Worm (Caenorhabditis elegans) whole organism, L3 larva: ENCODE measurements around the gene ifo-1.

Source experiments
- aly-2 ChIP-seq: fragments of 150-350 bp; optimal IDR thresholded peaks from 2 replicates; lab custom pipeline; 2014; ENCODE audit warnings: missing biosample characterization, missing genetic modification characterization
- ceh-82 ChIP-seq: fragments of 150-350 bp; optimal IDR thresholded peaks from 2 replicates; lab custom pipeline; 2014; ENCODE audit warnings: missing biosample characterization, missing genetic modification characterization
- ceh-9 ChIP-seq: sonication (generic microtip); optimal IDR thresholded peaks from 2 replicates; lab custom pipeline; 2018; ENCODE audit warnings: missing biosample characterization, missing genetic modification characterization
- daf-12 ChIP-seq: fragments of 150-350 bp; optimal IDR thresholded peaks from 2 replicates; lab custom pipeline; 2014; ENCODE audit warnings: missing biosample characterization, missing genetic modification reagents, missing genetic modification characterization
- egl-27 ChIP-seq: sonication (generic microtip); optimal IDR thresholded peaks from 4 replicates; lab custom pipeline; 2017; ENCODE audit warnings: missing biosample characterization, missing genetic modification reagents, missing genetic modification characterization
- elt-1 ChIP-seq: fragments of 150-350 bp; optimal IDR thresholded peaks from 2 replicates; lab custom pipeline; 2014; ENCODE audit warnings: missing biosample characterization, missing genetic modification characterization
- elt-2 ChIP-seq: sonication (generic microtip); optimal IDR thresholded peaks from 2 replicates; lab custom pipeline; 2016; ENCODE audit warnings: missing genetic modification reagents, mild to moderate bottlenecking, missing genetic modification characterization, missing compliant biosample characterization
- elt-3 ChIP-seq, 3 experiments: fragments of 150-350 bp in 1 of 3; sonication (generic microtip) in 2 of 3; optimal IDR thresholded peaks; 2 replicates in 2 of 3; 4 replicates in 1 of 3; lab custom pipeline; 2014 to 2017; ENCODE audit warnings: missing biosample characterization in 3 of 3, missing genetic modification characterization in 3 of 3
- eor-1 ChIP-seq, 2 experiments: fragments of 150-350 bp; optimal IDR thresholded peaks; 2 replicates each; lab custom pipeline; 2014 to 2018; ENCODE audit warnings: missing biosample characterization in 2 of 2, missing genetic modification characterization in 2 of 2
- fkh-10 ChIP-seq: sonication (generic microtip); optimal IDR thresholded peaks from 2 replicates; lab custom pipeline; 2017; ENCODE audit warnings: missing biosample characterization, missing genetic modification reagents, missing genetic modification characterization
- fkh-2 ChIP-seq: fragments of 150-350 bp; optimal IDR thresholded peaks from 2 replicates; lab custom pipeline; 2014; ENCODE audit warnings: missing biosample characterization, missing genetic modification reagents, missing genetic modification characterization
- hmg-11 ChIP-seq: sonication (generic microtip); optimal IDR thresholded peaks from 2 replicates; lab custom pipeline; 2016; ENCODE audit warnings: missing genetic modification characterization, missing compliant biosample characterization
- jun-1 ChIP-seq: fragments of 150-350 bp; optimal IDR thresholded peaks from 2 replicates; lab custom pipeline; 2014; ENCODE audit warnings: missing biosample characterization, missing genetic modification reagents, missing genetic modification characterization
- lin-15B ChIP-seq: fragments of 150-350 bp; optimal IDR thresholded peaks from 2 replicates; lab custom pipeline; 2014; ENCODE audit warnings: missing biosample characterization, missing genetic modification characterization
- lsy-12 ChIP-seq: sonication (generic microtip); optimal IDR thresholded peaks from 2 replicates; lab custom pipeline; 2016; ENCODE audit warnings: mild to moderate bottlenecking, missing genetic modification characterization, missing compliant biosample characterization
- mdl-1 ChIP-seq: fragments of 150-350 bp; optimal IDR thresholded peaks from 2 replicates; lab custom pipeline; 2014; ENCODE audit warnings: missing biosample characterization, missing genetic modification characterization
- nfya-1 ChIP-seq: sonication (generic microtip); optimal IDR thresholded peaks from 2 replicates; lab custom pipeline; 2017; ENCODE audit warnings: missing genetic modification characterization, mild to moderate bottlenecking, missing compliant biosample characterization, antibody characterized with exemption, moderate library complexity; ENCODE audit not compliant: insufficient read depth
- nhr-11 ChIP-seq: fragments of 150-350 bp; optimal IDR thresholded peaks from 2 replicates; lab custom pipeline; 2014; ENCODE audit warnings: missing biosample characterization, missing genetic modification characterization
- nhr-23 ChIP-seq: fragments of 150-350 bp; optimal IDR thresholded peaks from 2 replicates; lab custom pipeline; 2014; ENCODE audit warnings: missing biosample characterization, missing genetic modification reagents, missing genetic modification characterization
- nhr-25 ChIP-seq: sonication (generic microtip); optimal IDR thresholded peaks from 2 replicates; lab custom pipeline; 2017; ENCODE audit warnings: missing biosample characterization, missing genetic modification characterization
- nhr-28 ChIP-seq: fragments of 150-350 bp; optimal IDR thresholded peaks from 2 replicates; lab custom pipeline; 2014; ENCODE audit warnings: missing biosample characterization, missing genetic modification characterization
- nhr-43 ChIP-seq: sonication (generic microtip); optimal IDR thresholded peaks from 2 replicates; lab custom pipeline; 2016; ENCODE audit warnings: mild to moderate bottlenecking, missing genetic modification characterization, missing compliant biosample characterization; ENCODE audit not compliant: poor library complexity, severe bottlenecking
- nhr-76 ChIP-seq: fragments of 150-350 bp; sonication (generic microtip); optimal IDR thresholded peaks from 5 replicates; lab custom pipeline; 2014; ENCODE audit warnings: missing biosample characterization, missing genetic modification characterization
- nhr-77 ChIP-seq: fragments of 150-350 bp; optimal IDR thresholded peaks from 2 replicates; lab custom pipeline; 2014; ENCODE audit warnings: missing biosample characterization, missing genetic modification characterization
- sea-2 ChIP-seq: fragments of 150-350 bp; sonication (generic microtip); optimal IDR thresholded peaks from 4 replicates; lab custom pipeline; 2014; ENCODE audit warnings: missing biosample characterization, missing genetic modification reagents, missing genetic modification characterization
- skn-1 ChIP-seq: fragments of 150-350 bp; optimal IDR thresholded peaks from 2 replicates; lab custom pipeline; 2014; ENCODE audit warnings: missing biosample characterization, missing genetic modification characterization
- snpc-4 ChIP-seq: fragments of 150-350 bp; optimal IDR thresholded peaks from 2 replicates; lab custom pipeline; 2014; ENCODE audit warnings: missing biosample characterization, missing genetic modification characterization
- unc-39 ChIP-seq: sonication (generic microtip); optimal IDR thresholded peaks from 4 replicates; lab custom pipeline; 2017; ENCODE audit warnings: missing biosample characterization, missing genetic modification characterization
- unc-62 ChIP-seq: fragments of 150-350 bp; sonication (generic microtip); optimal IDR thresholded peaks from 4 replicates; lab custom pipeline; 2014; ENCODE audit warnings: missing biosample characterization, missing genetic modification reagents, missing genetic modification characterization
- zag-1 ChIP-seq: fragments of 150-350 bp; optimal IDR thresholded peaks from 2 replicates; lab custom pipeline; 2014; ENCODE audit warnings: missing biosample characterization, missing genetic modification characterization
- ztf-11 ChIP-seq: fragments of 150-350 bp; optimal IDR thresholded peaks from 2 replicates; lab custom pipeline; 2014; ENCODE audit warnings: missing biosample characterization, missing genetic modification characterization
- ztf-4 ChIP-seq: fragments of 150-350 bp; optimal IDR thresholded peaks from 2 replicates; lab custom pipeline; 2014; ENCODE audit warnings: missing biosample characterization, missing genetic modification characterization

The ifo-1 gene

ce11 chrIV:7305325-7305724 lies 21.1 kb downstream of the ifo-1 start, which contains the start of gene npr-27:
Gene npr-27 (plus strand): TSS chrIV:7305625.
- TF ChIP-seq nhr-43 (tag; lab: Kevin White, UChicago) (no peak), aly-2 (tag; lab: Kevin White, UChicago) (no peak), eor-1 (tag; optimal IDR thresholded peaks at IDR 0.05; lab: Kevin White, UChicago) (no peak), egl-27 (tag; lab: Kevin White, UChicago) (no peak), zag-1 (tag; lab: Kevin White, UChicago) (no peak), skn-1 (tag; lab: Kevin White, UChicago) (no peak), elt-2 (tag; lab: Kevin White, UChicago) (no peak), fkh-2 (tag; lab: Kevin White, UChicago) (no peak), lsy-12 (no peak), nhr-11 (tag; lab: Kevin White, UChicago) (no peak), hmg-11 (tag; lab: Kevin White, UChicago) (no peak), nhr-25 (no peak)

- no peak for TF ChIP-seq nhr-77 (tag; lab: Kevin White, UChicago)
- no peak for TF ChIP-seq nhr-28 (tag; lab: Kevin White, UChicago)
- no peak for TF ChIP-seq nhr-23 (tag; lab: Kevin White, UChicago)
- no peak for TF ChIP-seq ztf-11 (tag; lab: Kevin White, UChicago)
- TF ChIP-seq sea-2 (GFP tag; lab: Kevin White, UChicago) = no peak
- no peak for TF ChIP-seq elt-1 (tag; lab: Kevin White, UChicago)
- TF ChIP-seq egl-27 (tag; lab: Kevin White, UChicago) = no peak
- TF ChIP-seq daf-12 = no peak
- TF ChIP-seq nhr-11 (tag; lab: Kevin White, UChicago) = no peak
- no peak for TF ChIP-seq jun-1 (tag; lab: Kevin White, UChicago)
- no peak for TF ChIP-seq lsy-12
- no peak for TF ChIP-seq nfya-1 (tag; lab: Kevin White, UChicago)
- no peak for TF ChIP-seq ceh-9 (tag; lab: Kevin White, UChicago)
- TF ChIP-seq ceh-82 (tag; lab: Kevin White, UChicago) = no peak
- no peak for TF ChIP-seq nhr-43 (tag; lab: Kevin White, UChicago)
Measured at ce11 chrIV:7301481-7301880, 25.0 kb downstream of the ifo-1 start.

ce11 chrIV:7294121-7294520 lies 32.3 kb downstream of the ifo-1 start, which contains the start of gene F42C5.5:
Gene F42C5.5 (minus strand): TSS chrIV:7294221.
- TF ChIP-seq unc-62 (GFP tag; lab: Kevin White, UChicago) (no peak), lsy-12 (no peak), nhr-43 (tag; lab: Kevin White, UChicago) (no peak), nhr-76 (tag; lab: Kevin White, UChicago) (no peak), zag-1 (tag; lab: Kevin White, UChicago) (no peak), snpc-4 (tag; lab: Kevin White, UChicago) (no peak), unc-39 (tag; lab: Kevin White, UChicago) (no peak), eor-1 (tag; optimal IDR thresholded peaks at IDR 0.05; lab: Kevin White, UChicago) (no peak), ztf-4 (no peak), mdl-1 (tag; lab: Kevin White, UChicago) (no peak), elt-3 (tag; optimal IDR thresholded peaks at IDR 0.05; lab: Kevin White, UChicago) (no peak), jun-1 (tag; lab: Kevin White, UChicago) (no peak)

ce11 chrIV:7291957-7292356 lies 34.5 kb downstream of the ifo-1 start, which contains the start of gene F42C5.4:
Gene F42C5.4 (minus strand): TSS chrIV:7292127.
- TF ChIP-seq lin-15B (tag; lab: Kevin White, UChicago) = no peak
- no peak for TF ChIP-seq fkh-10 (GFP tag; lab: Kevin White, UChicago)
- no peak for TF ChIP-seq nhr-23 (tag; lab: Kevin White, UChicago)
- TF ChIP-seq zag-1 (tag; lab: Kevin White, UChicago) = no peak

ce11 chrIV:7291066-7291465 lies 35.4 kb downstream of the ifo-1 start:
- TF ChIP-seq elt-2 (tag; lab: Kevin White, UChicago) (peak; percentile 18), nhr-28 (tag; lab: Kevin White, UChicago) (no peak)
